Fruit fly (Drosophila melanogaster) whole organism, pupa: ENCODE data around the gene Gr22c.

ENCODE experiments used
- CG10348 ChIP-seq: fragments of 200-800 bp; sonication (Bioruptor generic); IDR thresholded peaks from 2 replicates; pipeline ENCODE4 v1.3.6; 2022; ENCODE audit warnings: missing biosample characterization, missing genetic modification characterization
- CG12605 ChIP-seq: fragments of 200-800 bp; sonication (Bioruptor generic); IDR thresholded peaks from 2 replicates; pipeline ENCODE4 v1.3.6; 2022; ENCODE audit warnings: missing biosample characterization, missing genetic modification characterization
- CG13204 ChIP-seq: fragments of 200-800 bp; sonication (Bioruptor generic); optimal IDR thresholded peaks from 2 replicates; lab custom pipeline; 2018; ENCODE audit warnings: missing biosample characterization, mild to moderate bottlenecking, missing genetic modification characterization, moderate library complexity
- CG17806 ChIP-seq: fragments of 200-800 bp; sonication (Bioruptor generic); optimal IDR thresholded peaks from 2 replicates; lab custom pipeline; 2018; ENCODE audit warnings: missing biosample characterization, mild to moderate bottlenecking, missing genetic modification characterization, moderate library complexity
- CG4496 ChIP-seq: fragments of 200-800 bp; sonication (Bioruptor generic); IDR thresholded peaks from 3 replicates; pipeline ENCODE4 v1.3.6; 2022; ENCODE audit warnings: missing biosample characterization, missing genetic modification characterization
- EcR ChIP-seq: fragments of 200-800 bp; sonication (Bioruptor generic); optimal IDR thresholded peaks from 3 replicates; lab custom pipeline; 2019; ENCODE audit warnings: missing biosample characterization, missing genetic modification characterization, mild to moderate bottlenecking, moderate library complexity, missing genetic modification reagents
- Pif1B ChIP-seq: fragments of 200-800 bp; sonication (Bioruptor generic); optimal IDR thresholded peaks from 3 replicates; lab custom pipeline; 2016; ENCODE audit warnings: missing biosample characterization, missing genetic modification characterization
- rn ChIP-seq: fragments of 200-800 bp; sonication (Bioruptor generic); IDR thresholded peaks from 2 replicates; pipeline ENCODE4 v1.3.6; 2022; ENCODE audit warnings: missing biosample characterization, missing genetic modification characterization

- TF ChIP-seq CG17806 (tag; lab: Kevin White, UChicago) (no peak), CG12605 (GFP tag; lab: Robert Waterston, UW) (no peak), EcR (GFP tag; lab: Kevin White, UChicago) (no peak), CG10348 (GFP tag; lab: Robert Waterston, UW) (no peak), CG4496 (GFP tag; lab: Robert Waterston, UW) (no peak), Pif1B (GFP tag; lab: Kevin White, UChicago) (no peak), rn (GFP tag; lab: Robert Waterston, UW) (no peak), CG13204 (GFP tag; lab: Kevin White, UChicago) (no peak)
Measured at dm6 chr2L:1791723-1792122, at the start of gene Gr22c.
